Worm (Caenorhabditis elegans) whole organism, late embryonic: Measurements from ENCODE around the gene cyp-34A7.

ENCODE experiments used
- C38D4.7 ChIP-seq: fragments of 200-800 bp; sonication (Bioruptor generic); optimal IDR thresholded peaks from 2 replicates; lab custom pipeline; 2018; ENCODE audit warnings: mild to moderate bottlenecking, missing genetic modification characterization, moderate library complexity, missing compliant biosample characterization
- K02D7.2 ChIP-seq: sonication (generic microtip); optimal IDR thresholded peaks from 2 replicates; lab custom pipeline; 2017; ENCODE audit warnings: mild to moderate bottlenecking, missing genetic modification characterization, missing compliant biosample characterization
- T23F11.4 ChIP-seq: fragments of 200-800 bp; sonication (Bioruptor generic); optimal IDR thresholded peaks from 2 replicates; lab custom pipeline; 2018; ENCODE audit warnings: mild to moderate bottlenecking, missing genetic modification characterization, missing compliant biosample characterization
- Y22D7AL.16 ChIP-seq: sonication (generic microtip); optimal IDR thresholded peaks from 2 replicates; lab custom pipeline; 2016; ENCODE audit warnings: missing genetic modification characterization, missing compliant biosample characterization
- ama-1 ChIP-seq: fragments of 150-350 bp; optimal IDR thresholded peaks from 2 replicates; lab custom pipeline; 2014
- ceh-14 ChIP-seq: sonication (generic microtip); optimal IDR thresholded peaks from 2 replicates; lab custom pipeline; 2016; ENCODE audit warnings: missing genotype, missing genetic modification characterization, missing compliant biosample characterization
- ceh-18 ChIP-seq: sonication (generic microtip); optimal IDR thresholded peaks from 2 replicates; lab custom pipeline; 2016; ENCODE audit warnings: missing genetic modification characterization, missing compliant biosample characterization
- ceh-24 ChIP-seq: sonication (generic microtip); optimal IDR thresholded peaks from 2 replicates; lab custom pipeline; 2016; ENCODE audit warnings: mild to moderate bottlenecking, missing genetic modification characterization, missing compliant biosample characterization
- ceh-34 ChIP-seq: sonication (generic microtip); optimal IDR thresholded peaks from 2 replicates; lab custom pipeline; 2016; ENCODE audit warnings: mild to moderate bottlenecking, missing genetic modification characterization, missing compliant biosample characterization
- ceh-9 ChIP-seq: sonication (generic microtip); optimal IDR thresholded peaks from 2 replicates; lab custom pipeline; 2016; ENCODE audit warnings: mild to moderate bottlenecking, missing genetic modification characterization, inconsistent platforms, missing compliant biosample characterization
- che-1 ChIP-seq: sonication (generic microtip); optimal IDR thresholded peaks from 2 replicates; lab custom pipeline; 2016; ENCODE audit warnings: mild to moderate bottlenecking, missing genetic modification characterization, missing compliant biosample characterization
- dmd-4 ChIP-seq: sonication (generic microtip); optimal IDR thresholded peaks from 2 replicates; lab custom pipeline; 2016; ENCODE audit warnings: borderline replicate concordance, missing genetic modification characterization, missing compliant biosample characterization
- dve-1 ChIP-seq: sonication (generic microtip); optimal IDR thresholded peaks from 2 replicates; lab custom pipeline; 2017; ENCODE audit warnings: antibody characterized with exemption, mild to moderate bottlenecking, missing genetic modification characterization, missing compliant biosample characterization
- elt-2 ChIP-seq: sonication (generic microtip); optimal IDR thresholded peaks from 2 replicates; lab custom pipeline; 2016; ENCODE audit warnings: missing genetic modification reagents, missing genetic modification characterization, missing compliant biosample characterization
- elt-4 ChIP-seq: sonication (generic microtip); optimal IDR thresholded peaks from 2 replicates; lab custom pipeline; 2016; ENCODE audit warnings: missing genetic modification characterization, missing compliant biosample characterization
- fkh-6 ChIP-seq: sonication (generic microtip); optimal IDR thresholded peaks from 2 replicates; lab custom pipeline; 2016; ENCODE audit warnings: missing genetic modification characterization, missing compliant biosample characterization
- gmeb-2 ChIP-seq: sonication (generic microtip); optimal IDR thresholded peaks from 2 replicates; lab custom pipeline; 2016; ENCODE audit warnings: missing genetic modification characterization, inconsistent platforms, missing compliant biosample characterization
- hlh-13 ChIP-seq: fragments of 200-800 bp; sonication (Bioruptor generic); optimal IDR thresholded peaks from 2 replicates; lab custom pipeline; 2018; ENCODE audit warnings: mild to moderate bottlenecking, missing genetic modification characterization, missing compliant biosample characterization
- hlh-15 ChIP-seq: sonication (generic microtip); optimal IDR thresholded peaks from 2 replicates; lab custom pipeline; 2016; ENCODE audit warnings: missing genetic modification characterization, missing compliant biosample characterization
- hlh-8 ChIP-seq: sonication (generic microtip); optimal IDR thresholded peaks from 2 replicates; lab custom pipeline; 2016; ENCODE audit warnings: missing genotype, missing genetic modification characterization, missing compliant biosample characterization
- lin-11 ChIP-seq: fragments of 200-800 bp; sonication (Bioruptor generic); optimal IDR thresholded peaks from 2 replicates; lab custom pipeline; 2018; ENCODE audit warnings: mild to moderate bottlenecking, missing genetic modification characterization, missing compliant biosample characterization
- madf-2 ChIP-seq: sonication (generic microtip); optimal IDR thresholded peaks from 2 replicates; lab custom pipeline; 2017; ENCODE audit warnings: missing genetic modification characterization, missing compliant biosample characterization
- nfya-1 ChIP-seq: sonication (generic microtip); optimal IDR thresholded peaks from 2 replicates; lab custom pipeline; 2017; ENCODE audit warnings: missing genetic modification characterization, mild to moderate bottlenecking, missing compliant biosample characterization, antibody characterized with exemption, moderate library complexity
- nhr-232 ChIP-seq: sonication (generic microtip); optimal IDR thresholded peaks from 2 replicates; lab custom pipeline; 2016; ENCODE audit warnings: missing genetic modification characterization, missing compliant biosample characterization
- pqm-1 ChIP-seq: sonication (generic microtip); optimal IDR thresholded peaks from 2 replicates; lab custom pipeline; 2016; ENCODE audit warnings: missing genetic modification characterization, missing compliant biosample characterization
- ref-2 ChIP-seq: sonication (generic microtip); optimal IDR thresholded peaks from 2 replicates; lab custom pipeline; 2016; ENCODE audit warnings: missing genetic modification characterization, missing compliant biosample characterization
- syd-9 ChIP-seq: sonication (generic microtip); optimal IDR thresholded peaks from 2 replicates; lab custom pipeline; 2016; ENCODE audit warnings: mild to moderate bottlenecking, missing genetic modification characterization, moderate library complexity, missing compliant biosample characterization
- unc-55 ChIP-seq: sonication (generic microtip); optimal IDR thresholded peaks from 2 replicates; lab custom pipeline; 2017; ENCODE audit warnings: missing biosample characterization, missing genetic modification reagents, missing genetic modification characterization
- unc-86 ChIP-seq: sonication (generic microtip); optimal IDR thresholded peaks from 2 replicates; lab custom pipeline; 2016; ENCODE audit warnings: missing genetic modification characterization, missing compliant biosample characterization
- zip-5 ChIP-seq: sonication (generic microtip); optimal IDR thresholded peaks from 2 replicates; lab custom pipeline; 2016; ENCODE audit warnings: missing genetic modification characterization, missing compliant biosample characterization
- ztf-16 ChIP-seq: sonication (generic microtip); optimal IDR thresholded peaks from 2 replicates; lab custom pipeline; 2017; ENCODE audit warnings: missing genetic modification characterization, missing compliant biosample characterization

The cyp-34A7 gene

DNA sequence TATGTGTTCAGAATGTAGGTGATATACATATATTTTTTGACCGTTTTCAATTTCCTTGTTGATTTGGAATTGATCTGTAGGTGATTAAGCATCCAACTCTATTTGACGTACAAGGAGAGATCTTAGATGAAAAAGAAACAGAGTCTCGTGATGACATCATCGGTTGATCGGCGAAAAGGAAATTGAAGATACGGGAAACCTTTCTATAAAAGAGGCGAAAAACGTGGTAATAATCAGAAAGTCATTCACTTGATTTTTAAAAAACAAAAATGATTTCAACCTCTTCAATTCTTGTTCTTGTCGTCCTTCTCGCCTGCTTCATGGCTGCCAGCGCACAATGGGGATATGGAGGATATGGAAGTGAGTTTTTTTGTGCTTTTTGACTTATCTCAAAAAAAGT, 20.6 kb upstream of the cyp-34A7 start, which contains the start of gene nlp-29:
TSS of gene nlp-29 (plus strand) at position 248 of the 400 bp plus-strand sequence.
- TF ChIP-seq dve-1 (tag; lab: Kevin White, UChicago) (peak; percentile 12), hlh-8 (tag; lab: Kevin White, UChicago) (no peak)

DNA sequence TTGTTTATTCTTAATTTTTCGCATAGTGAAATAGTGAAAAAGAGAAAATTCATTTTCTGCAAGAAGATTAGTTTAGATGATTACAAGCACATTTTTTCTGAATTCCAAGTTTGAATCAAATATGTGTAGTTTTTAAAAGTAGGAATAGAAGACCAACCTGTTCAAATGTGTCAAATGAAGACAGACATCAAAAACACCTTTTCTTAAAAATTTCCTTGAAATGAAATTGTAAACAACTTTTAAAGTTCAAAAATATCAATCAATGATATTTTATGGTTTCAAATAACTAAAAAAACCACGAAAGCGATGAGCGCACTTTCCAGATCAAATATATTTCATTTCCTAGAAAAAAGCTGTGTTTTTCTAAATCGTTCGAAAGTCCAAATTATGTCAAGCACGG, 18.1 kb upstream of the cyp-34A7 start, which contains the start of gene nlp-30:
TSS of gene nlp-30 (plus strand) at position 301 of the 400 bp plus-strand sequence.
- TF ChIP-seq ztf-16 (no peak), syd-9 (tag; lab: Kevin White, UChicago) (no peak), ceh-18 (tag; lab: Kevin White, UChicago) (no peak), ceh-34 (tag; lab: Kevin White, UChicago) (no peak), pqm-1 (tag; lab: Kevin White, UChicago) (no peak), T23F11.4 (GFP tag; lab: Kevin White, UChicago) (no peak)

DNA sequence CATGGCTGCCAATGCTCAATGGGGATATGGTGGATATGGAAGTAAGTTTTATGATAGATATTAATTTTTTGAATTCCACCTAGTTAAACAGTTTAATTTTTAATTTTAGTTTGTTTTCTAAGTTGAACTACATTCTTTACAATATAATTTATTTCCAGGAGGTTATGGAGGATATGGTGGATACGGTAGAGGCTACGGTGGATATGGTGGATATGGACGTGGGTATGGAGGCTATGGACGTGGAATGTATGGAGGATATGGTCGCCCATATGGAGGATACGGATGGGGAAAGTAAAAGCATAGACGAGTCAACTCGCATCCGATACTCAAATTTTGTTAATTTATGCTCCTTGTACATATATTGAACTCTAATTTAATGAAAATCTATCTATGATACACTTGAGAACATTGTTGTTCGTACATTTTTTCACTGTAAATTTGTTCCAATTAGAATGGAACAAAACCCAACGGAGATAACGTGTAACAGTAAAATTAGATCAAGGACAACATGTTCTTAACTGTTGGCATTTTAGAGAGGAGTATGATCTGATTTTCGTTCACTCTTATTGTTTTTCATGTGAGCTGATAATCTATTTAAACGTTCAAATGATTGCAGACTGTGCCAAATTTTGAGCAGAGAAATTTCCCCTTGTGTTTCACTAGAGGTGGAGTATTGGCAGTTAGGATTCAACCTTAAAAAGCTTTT, 16.8 kb upstream of the cyp-34A7 start:
- TF ChIP-seq dmd-4 (tag; lab: Kevin White, UChicago) (no peak), ceh-14 (no peak), ceh-24 (tag; lab: Kevin White, UChicago) (no peak), nhr-232 (tag; lab: Kevin White, UChicago) (no peak), madf-2 (tag; lab: Kevin White, UChicago) (no peak), elt-2 (tag; lab: Kevin White, UChicago) (no peak), hlh-13 (GFP tag; lab: Kevin White, UChicago) (no peak), fkh-6 (tag; lab: Kevin White, UChicago) (no peak), gmeb-2 (tag; lab: Kevin White, UChicago) (no peak), C38D4.7 (no peak), che-1 (no peak), unc-86 (tag; lab: Kevin White, UChicago) (no peak)

DNA sequence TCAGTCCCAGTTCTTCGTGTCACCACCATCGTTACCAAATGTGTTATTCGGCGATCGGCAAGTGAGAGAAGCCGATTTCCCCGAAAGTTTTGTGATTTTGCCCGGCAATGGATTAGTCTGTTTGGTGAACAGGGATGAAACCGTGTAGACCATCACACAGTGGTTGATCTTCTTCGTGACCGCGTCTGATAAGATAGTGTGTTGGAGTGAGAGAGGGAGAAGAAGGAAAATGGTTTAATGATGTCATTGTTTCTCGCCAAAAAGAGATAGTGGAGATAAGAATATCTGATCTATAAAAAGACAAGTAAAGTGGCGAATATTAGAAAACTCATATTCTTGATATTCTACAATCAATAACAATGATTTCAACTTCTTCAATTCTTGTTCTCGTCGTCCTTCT, 16.2 kb upstream of the cyp-34A7 start, which contains the start of gene nlp-31:
TSS of gene nlp-31 (plus strand) at position 237 of the 400 bp plus-strand sequence.
- TF ChIP-seq ref-2 (tag; lab: Kevin White, UChicago) (peak; percentile 3), elt-2 (tag; lab: Kevin White, UChicago) (peak; percentile 61), Y22D7AL.16 (tag; lab: Kevin White, UChicago) (no peak)

DNA sequence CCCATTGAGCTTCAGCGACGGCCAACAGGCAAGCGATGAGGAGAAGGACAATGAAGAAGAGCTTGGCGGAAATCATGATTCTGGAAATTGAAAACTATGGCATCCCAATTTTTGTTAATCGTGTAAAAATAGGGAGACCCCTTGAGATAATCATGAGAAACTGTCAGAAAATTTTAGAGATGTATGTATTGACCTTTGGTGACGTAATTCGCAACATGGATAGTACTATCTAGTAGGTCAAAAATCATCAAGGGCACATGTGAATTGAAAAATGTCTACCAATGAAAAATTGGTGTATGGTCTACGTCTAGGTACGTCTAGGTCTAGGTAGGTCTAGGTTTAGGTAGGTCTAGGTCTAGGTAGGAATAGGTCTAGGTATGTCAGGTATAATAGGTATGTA, 15.4 kb upstream of the cyp-34A7 start, which contains the start of gene nlp-34:
TSS of gene nlp-34 (minus strand) at position 82 of the 400 bp plus-strand sequence.
- no peak for TF ChIP-seq ceh-9 (tag; lab: Kevin White, UChicago)
- TF ChIP-seq fkh-6 (tag; lab: Kevin White, UChicago), result no peak
- no peak for TF ChIP-seq nfya-1 (tag; lab: Kevin White, UChicago)
- no peak for TF ChIP-seq syd-9 (tag; lab: Kevin White, UChicago)
- TF ChIP-seq nhr-232 (tag; lab: Kevin White, UChicago), result no peak
- TF ChIP-seq ama-1 (lab: Kevin White, UChicago), result no peak
- no peak for TF ChIP-seq elt-4 (tag; lab: Kevin White, UChicago)
- TF ChIP-seq unc-55 (GFP tag; lab: Kevin White, UChicago), result no peak
- TF ChIP-seq unc-86 (tag; lab: Kevin White, UChicago), result no peak
- no peak for TF ChIP-seq ceh-34 (tag; lab: Kevin White, UChicago)
- no peak for TF ChIP-seq lin-11 (tag; lab: Kevin White, UChicago)
- no peak for TF ChIP-seq hlh-15
- no peak for TF ChIP-seq ceh-24 (tag; lab: Kevin White, UChicago)
- TF ChIP-seq K02D7.2 (tag; lab: Kevin White, UChicago), result no peak
- TF ChIP-seq madf-2 (tag; lab: Kevin White, UChicago), result no peak
- no peak for TF ChIP-seq zip-5 (tag; lab: Kevin White, UChicago)
